Worm (Caenorhabditis elegans): ENCODE measurements around the gene srz-1.

srz-1 gene

ce11 chrV:16693732-16694131 is 18.1 kb downstream of the srz-1 start, which contains the start of gene srw-42:
TSS of gene srw-42 (minus strand) at chrV:16693832.
- no peak for TF ChIP-seq F13H6.1 (tag; optimal IDR thresholded peaks at IDR 0.05)
- TF ChIP-seq nhr-21 (tag; optimal IDR thresholded peaks at IDR 0.05), result no peak
- no peak for TF ChIP-seq ZK546.5 (tag; optimal IDR thresholded peaks at IDR 0.05)
- no peak for TF ChIP-seq mbf-1 (tag; optimal IDR thresholded peaks at IDR 0.05)
- TF ChIP-seq elt-3 (tag; optimal IDR thresholded peaks at IDR 0.05), result no peak

DNA sequence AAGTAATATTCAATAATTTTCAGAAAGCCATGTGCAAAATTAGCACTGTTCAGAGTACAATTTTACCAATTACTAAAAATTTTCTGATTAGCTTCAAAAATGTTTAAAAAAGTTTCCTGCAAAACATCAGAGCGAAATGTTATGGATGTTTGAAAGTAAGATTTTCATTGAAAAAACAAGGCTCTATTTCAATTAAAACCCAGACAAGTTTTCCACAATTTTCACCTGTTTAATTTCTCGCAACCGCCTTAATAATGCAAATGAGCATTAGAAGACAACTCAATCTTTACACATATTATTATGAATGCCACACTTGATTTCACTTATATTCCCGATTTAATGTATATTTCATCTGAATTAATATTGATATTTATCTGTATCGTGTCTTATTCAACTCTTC is 18.9 kb downstream of the srz-1 start, which contains the start of gene srz-101:
Gene srz-101 (plus strand): TSS at position 301 of the 400 bp plus-strand sequence.
- no peak for TF ChIP-seq egl-27 (tag; optimal IDR thresholded peaks at IDR 0.05)
- no peak for TF ChIP-seq F13H6.1 (tag; optimal IDR thresholded peaks at IDR 0.05)
- TF ChIP-seq nhr-25 (tag; optimal IDR thresholded peaks at IDR 0.05), result no peak
- no peak for TF ChIP-seq nhr-77 (tag; optimal IDR thresholded peaks at IDR 0.05)
- no peak for TF ChIP-seq ama-1 (optimal IDR thresholded peaks at IDR 0.05)
- no peak for TF ChIP-seq ztf-11 (tag; optimal IDR thresholded peaks at IDR 0.05)
- no peak for TF ChIP-seq crh-2 (tag; optimal IDR thresholded peaks at IDR 0.05)
- TF ChIP-seq unc-55 (GFP tag; optimal IDR thresholded peaks at IDR 0.05), result no peak
- no peak for TF ChIP-seq sma-3 (GFP tag; optimal IDR thresholded peaks at IDR 0.05)
- TF ChIP-seq Y55F3AM.14 (GFP tag; optimal IDR thresholded peaks at IDR 0.05), result no peak

ce11 chrV:16695499-16695898 is 19.8 kb downstream of the srz-1 start:
- TF ChIP-seq R02D3.7 (tag; optimal IDR thresholded peaks at IDR 0.05) (no peak), lin-13 (GFP tag; optimal IDR thresholded peaks at IDR 0.05) (no peak), C34F6.9 (tag; optimal IDR thresholded peaks at IDR 0.05) (no peak), mab-5 (tag; optimal IDR thresholded peaks at IDR 0.05) (no peak), blmp-1 (tag; optimal IDR thresholded peaks at IDR 0.05; ENCODE audit: insufficient read depth) (no peak), peb-1 (tag; optimal IDR thresholded peaks at IDR 0.05) (no peak), aly-2 (tag; optimal IDR thresholded peaks at IDR 0.05) (no peak), nhr-77 (tag; optimal IDR thresholded peaks at IDR 0.05) (no peak), ztf-4 (tag; optimal IDR thresholded peaks at IDR 0.05) (no peak), nhr-6 (tag; optimal IDR thresholded peaks at IDR 0.05) (no peak), unc-55 (GFP tag; optimal IDR thresholded peaks at IDR 0.05) (no peak), egl-27 (tag; optimal IDR thresholded peaks at IDR 0.05) (no peak), nhr-21 (tag; optimal IDR thresholded peaks at IDR 0.05) (no peak), lsy-2 (tag; optimal IDR thresholded peaks at IDR 0.05) (no peak), unc-62 (GFP tag; optimal IDR thresholded peaks at IDR 0.05) (no peak), F13H6.1 (tag; optimal IDR thresholded peaks at IDR 0.05) (no peak), mbf-1 (tag; optimal IDR thresholded peaks at IDR 0.05) (no peak)

- TF ChIP-seq ztf-1 (GFP tag; conservative IDR thresholded peaks at IDR 0.05) (no peak), ztf-11 (tag; optimal IDR thresholded peaks at IDR 0.05) (no peak), lin-39 (tag; optimal IDR thresholded peaks at IDR 0.05) (no peak), ceh-16 (tag; optimal IDR thresholded peaks at IDR 0.05) (no peak), lin-13 (GFP tag; optimal IDR thresholded peaks at IDR 0.05) (no peak)
These were observed 21.5 kb downstream of the srz-1 start, which contains the start of gene srw-41 for ce11 chrV:16697178-16697577. TSS of gene srw-41 (plus strand) at chrV:16697478.

DNA sequence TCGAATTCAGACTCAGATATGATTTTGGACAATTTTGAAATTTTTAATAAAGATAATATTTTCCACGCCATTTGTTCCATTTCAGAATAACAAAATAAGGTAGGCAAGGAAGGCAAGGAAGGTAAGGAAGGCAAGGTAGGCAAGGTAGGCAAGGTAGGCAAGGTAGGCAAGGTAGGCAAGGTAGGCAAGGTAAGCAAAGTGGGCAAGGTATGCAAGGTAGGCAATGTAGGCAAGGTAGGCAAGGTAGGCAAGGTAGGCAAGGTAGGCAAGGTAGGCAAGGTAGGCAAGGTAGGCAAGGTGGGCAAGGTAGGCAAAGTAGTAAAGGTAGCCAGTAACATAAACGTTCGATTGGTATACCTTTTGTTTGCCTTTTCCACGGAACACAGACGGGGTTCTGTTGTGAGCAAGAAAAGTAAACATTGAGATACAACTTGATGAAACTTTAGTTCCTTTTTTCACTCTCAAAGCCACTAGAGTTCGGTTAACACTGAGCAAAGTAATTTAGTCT is 24.2 kb downstream of the srz-1 start, which contains the start of gene Y70C5C.1:
Gene Y70C5C.1 (plus strand): TSS at position 458 of the 508 bp plus-strand sequence.
- TF ChIP-seq lin-11 (tag; optimal IDR thresholded peaks at IDR 0.05), result no peak
- TF ChIP-seq sma-9 (GFP tag; optimal IDR thresholded peaks at IDR 0.05), result no peak
- TF ChIP-seq sma-9 (tag; optimal IDR thresholded peaks at IDR 0.05), result no peak
- no peak for TF ChIP-seq skn-1 (tag; optimal IDR thresholded peaks at IDR 0.05)

- TF ChIP-seq lsy-2 (tag; optimal IDR thresholded peaks at IDR 0.05) (no peak), elt-3 (tag; optimal IDR thresholded peaks at IDR 0.05) (no peak), sma-3 (GFP tag; optimal IDR thresholded peaks at IDR 0.05) (no peak), nhr-12 (tag; optimal IDR thresholded peaks at IDR 0.05) (no peak)
These were observed 30.9 kb downstream of the srz-1 start, which contains the start of gene clec-9 for ce11 chrV:16706549-16706948. TSS of gene clec-9 (minus strand) at chrV:16706649.
